Fruit fly (Drosophila melanogaster) whole organism, embryonic: ENCODE results near the gene CG3598.

ENCODE experiments used
- Aef1 ChIP-seq: fragments of 200-800 bp; sonication (Bioruptor generic); IDR thresholded peaks from 3 replicates; pipeline ENCODE4 v1.3.6; 2022; ENCODE audit warnings: missing biosample characterization, missing genetic modification characterization
- Atf-2 ChIP-seq: fragments of 200-800 bp; sonication (Bioruptor generic); optimal IDR thresholded peaks from 2 replicates; lab custom pipeline; 2016; ENCODE audit warnings: missing biosample characterization, missing genetic modification characterization
- B-H1 ChIP-seq: fragments of 200-800 bp; sonication (Bioruptor generic); IDR thresholded peaks from 3 replicates; pipeline ENCODE4 v1.3.6; 2022; ENCODE audit warnings: missing biosample characterization, missing genetic modification characterization
- CG11085 ChIP-seq: fragments of 200-800 bp; sonication (Bioruptor generic); IDR thresholded peaks from 2 replicates; pipeline ENCODE4 v1.3.6; 2022; ENCODE audit warnings: missing biosample characterization, missing genetic modification characterization
- CG11696 ChIP-seq: fragments of 200-800 bp; sonication (Bioruptor generic); IDR thresholded peaks from 2 replicates; pipeline ENCODE4 v1.3.6; 2022; ENCODE audit warnings: missing biosample characterization, missing genetic modification characterization
- CG14860 ChIP-seq: fragments of 200-800 bp; sonication (Bioruptor generic); IDR thresholded peaks from 3 replicates; pipeline ENCODE4 v1.3.6; 2022; ENCODE audit warnings: missing biosample characterization, missing genetic modification characterization; ENCODE audit not compliant: partially characterized antibody
- CG14965 ChIP-seq: fragments of 200-800 bp; sonication (Bioruptor generic); optimal IDR thresholded peaks from 2 replicates; lab custom pipeline; 2016; ENCODE audit warnings: missing biosample characterization, missing genetic modification characterization, borderline replicate concordance
- CG15514 ChIP-seq: fragments of 200-800 bp; sonication (Bioruptor generic); optimal IDR thresholded peaks from 3 replicates; lab custom pipeline; 2017; ENCODE audit warnings: missing biosample characterization, missing genetic modification characterization, mild to moderate bottlenecking, moderate library complexity, missing genetic modification reagents
- CG18619 ChIP-seq: fragments of 200-800 bp; sonication (Bioruptor generic); optimal IDR thresholded peaks from 3 replicates; lab custom pipeline; 2017; ENCODE audit warnings: missing biosample characterization, mild to moderate bottlenecking, missing genetic modification characterization
- CG2712 ChIP-seq: fragments of 200-800 bp; optimal IDR thresholded peaks from 3 replicates; lab custom pipeline; 2019; ENCODE audit warnings: missing biosample characterization, mild to moderate bottlenecking, missing genetic modification characterization, moderate library complexity
- CG30431 ChIP-seq: fragments of 200-800 bp; sonication (Bioruptor generic); optimal IDR thresholded peaks from 2 replicates; lab custom pipeline; 2017; ENCODE audit warnings: missing biosample characterization, missing genetic modification characterization
- CG31224 ChIP-seq: fragments of 200-800 bp; sonication (Bioruptor generic); IDR thresholded peaks from 2 replicates; pipeline ENCODE4 v1.3.6; 2022; ENCODE audit warnings: missing biosample characterization, missing genetic modification characterization
- CG31365 ChIP-seq: fragments of 200-800 bp; sonication (Bioruptor generic); optimal IDR thresholded peaks from 2 replicates; lab custom pipeline; 2018; ENCODE audit warnings: missing biosample characterization, mild to moderate bottlenecking, missing genetic modification characterization
- CG34376 ChIP-seq: fragments of 200-800 bp; sonication (Bioruptor generic); optimal IDR thresholded peaks from 2 replicates; lab custom pipeline; 2018; ENCODE audit warnings: missing biosample characterization, mild to moderate bottlenecking, missing genetic modification characterization
- CG5180 ChIP-seq: fragments of 200-800 bp; sonication (Bioruptor generic); optimal IDR thresholded peaks from 3 replicates; lab custom pipeline; 2017; ENCODE audit warnings: missing biosample characterization, missing genetic modification characterization, mild to moderate bottlenecking, moderate library complexity, missing genetic modification reagents
- CG6689 ChIP-seq: fragments of 200-800 bp; sonication (Bioruptor generic); IDR thresholded peaks from 2 replicates; pipeline ENCODE4 v1.3.6; 2022; ENCODE audit warnings: missing biosample characterization, missing genetic modification characterization
- CG6813 ChIP-seq: fragments of 200-800 bp; sonication (Bioruptor generic); optimal IDR thresholded peaks from 2 replicates; lab custom pipeline; 2017; ENCODE audit warnings: missing biosample characterization, missing genetic modification characterization, mild to moderate bottlenecking, moderate library complexity, missing genetic modification reagents
- CG7839 ChIP-seq: fragments of 200-800 bp; sonication (Bioruptor generic); optimal IDR thresholded peaks from 3 replicates; lab custom pipeline; 2018; ENCODE audit warnings: missing biosample characterization, mild to moderate bottlenecking, missing genetic modification characterization, moderate library complexity
- CG8388 ChIP-seq: fragments of 200-800 bp; sonication (Bioruptor generic); optimal IDR thresholded peaks from 2 replicates; lab custom pipeline; 2019; ENCODE audit warnings: missing biosample characterization, mild to moderate bottlenecking, missing genetic modification characterization, moderate library complexity
- CkIIα-i1 ChIP-seq: fragments of 200-800 bp; sonication (Bioruptor generic); IDR thresholded peaks from 2 replicates; pipeline ENCODE4 v1.3.6; 2022; ENCODE audit warnings: missing biosample characterization, missing genetic modification characterization
- ERR ChIP-seq: fragments of 200-800 bp; sonication (Bioruptor generic); optimal IDR thresholded peaks from 2 replicates; lab custom pipeline; 2016; ENCODE audit warnings: missing biosample characterization, missing genetic modification characterization
- Fer2 ChIP-seq: fragments of 200-800 bp; sonication (Bioruptor generic); optimal IDR thresholded peaks from 2 replicates; lab custom pipeline; 2018; ENCODE audit warnings: missing biosample characterization, mild to moderate bottlenecking, missing genetic modification characterization, moderate library complexity
- GATAe ChIP-seq: fragments of 200-800 bp; sonication (Bioruptor generic); conservative IDR thresholded peaks from 2 replicates; pipeline ENCODE4 v1.3.6; 2022; ENCODE audit warnings: missing biosample characterization, missing genetic modification characterization
- HHEX ChIP-seq: fragments of 200-800 bp; sonication (Bioruptor generic); optimal IDR thresholded peaks from 3 replicates; lab custom pipeline; 2017; ENCODE audit warnings: missing biosample characterization, mild to moderate bottlenecking, missing genetic modification characterization, missing genetic modification reagents
- HLH3B ChIP-seq: fragments of 200-800 bp; sonication (Bioruptor generic); IDR thresholded peaks from 2 replicates; pipeline ENCODE4 v1.3.6; 2022; ENCODE audit warnings: missing biosample characterization, missing genetic modification characterization
- Hr51 ChIP-seq, 2 experiments: fragments of 200-800 bp; sonication (Bioruptor generic); optimal IDR thresholded peaks; 2 replicates in 1 of 2; 3 replicates in 1 of 2; lab custom pipeline; 2016 to 2018; ENCODE audit warnings: missing biosample characterization in 2 of 2, missing genetic modification characterization in 2 of 2, mild to moderate bottlenecking in 1 of 2, moderate library complexity in 1 of 2
- Mes4 ChIP-seq: fragments of 200-800 bp; sonication (Bioruptor generic); optimal IDR thresholded peaks from 2 replicates; lab custom pipeline; 2016; ENCODE audit warnings: missing biosample characterization, missing genetic modification characterization
- Mrtf ChIP-seq: fragments of 200-800 bp; sonication (Bioruptor generic); IDR thresholded peaks from 3 replicates; pipeline ENCODE4 v1.3.6; 2022; ENCODE audit warnings: missing biosample characterization, missing genetic modification characterization
- NC2β ChIP-seq: fragments of 200-800 bp; sonication (Bioruptor generic); optimal IDR thresholded peaks from 2 replicates; lab custom pipeline; 2016; ENCODE audit warnings: missing biosample characterization, missing genetic modification characterization
- Poxn ChIP-seq: fragments of 200-800 bp; sonication (Bioruptor generic); IDR thresholded peaks from 2 replicates; pipeline ENCODE4 v1.3.6; 2022; ENCODE audit warnings: missing biosample characterization, missing genetic modification characterization
- Side ChIP-seq: fragments of 200-800 bp; sonication (Bioruptor generic); optimal IDR thresholded peaks from 2 replicates; lab custom pipeline; 2016; ENCODE audit warnings: missing biosample characterization, missing genetic modification characterization
- Sin3A ChIP-seq: fragments of >200 bp; optimal IDR thresholded peaks from 2 replicates; lab custom pipeline; 2018
- TFAM ChIP-seq: fragments of 200-800 bp; sonication (Bioruptor generic); optimal IDR thresholded peaks from 2 replicates; lab custom pipeline; 2017; ENCODE audit warnings: missing biosample characterization, missing genetic modification characterization, inconsistent platforms
- ab ChIP-seq: fragments of 200-800 bp; sonication (Bioruptor generic); optimal IDR thresholded peaks from 2 replicates; lab custom pipeline; 2016; ENCODE audit warnings: missing biosample characterization, missing genetic modification characterization
- bab2 ChIP-seq: fragments of 200-800 bp; sonication (Bioruptor generic); optimal IDR thresholded peaks from 2 replicates; lab custom pipeline; 2016; ENCODE audit warnings: missing biosample characterization, missing genetic modification characterization
- bbx ChIP-seq: fragments of 200-800 bp; sonication (Bioruptor generic); IDR thresholded peaks from 2 replicates; pipeline ENCODE4 v1.3.6; 2022; ENCODE audit warnings: missing biosample characterization, missing genetic modification characterization; ENCODE audit not compliant: partially characterized antibody
- br ChIP-seq: fragments of >200 bp; optimal IDR thresholded peaks from 2 replicates; lab custom pipeline; 2017
- en ChIP-seq: fragments of 200-800 bp; sonication (Bioruptor generic); optimal IDR thresholded peaks from 2 replicates; lab custom pipeline; 2016; ENCODE audit warnings: missing biosample characterization, missing genetic modification characterization
- exex ChIP-seq: fragments of 200-800 bp; sonication (Bioruptor generic); optimal IDR thresholded peaks from 4 replicates; lab custom pipeline; 2018; ENCODE audit warnings: missing biosample characterization, mild to moderate bottlenecking, missing genetic modification characterization, moderate library complexity
- grau ChIP-seq: fragments of 200-800 bp; optimal IDR thresholded peaks from 3 replicates; lab custom pipeline; 2019; ENCODE audit warnings: missing biosample characterization, mild to moderate bottlenecking, missing genetic modification characterization, moderate library complexity
- gsb-n ChIP-seq: fragments of 200-800 bp; sonication (Bioruptor generic); optimal IDR thresholded peaks from 3 replicates; lab custom pipeline; 2018; ENCODE audit warnings: missing biosample characterization, mild to moderate bottlenecking, missing genetic modification characterization
- insv ChIP-seq, 2 experiments: fragments of 200-800 bp; sonication (Bioruptor generic); optimal IDR thresholded peaks; 3 replicates each; lab custom pipeline; 2016 to 2018; ENCODE audit warnings: missing biosample characterization in 2 of 2, missing genetic modification characterization in 2 of 2
- jing ChIP-seq: fragments of 200-800 bp; sonication (Bioruptor generic); optimal IDR thresholded peaks from 2 replicates; lab custom pipeline; 2018; ENCODE audit warnings: missing biosample characterization, mild to moderate bottlenecking, missing genetic modification characterization
- kay ChIP-seq: fragments of 200-800 bp; sonication (Bioruptor generic); optimal IDR thresholded peaks from 2 replicates; lab custom pipeline; 2016; ENCODE audit warnings: missing biosample characterization, missing genetic modification characterization
- lbe ChIP-seq: fragments of 200-800 bp; sonication (Bioruptor generic); optimal IDR thresholded peaks from 2 replicates; lab custom pipeline; 2016; ENCODE audit warnings: missing biosample characterization, mild to moderate bottlenecking, missing genetic modification characterization
- mld ChIP-seq: fragments of 200-800 bp; sonication (Bioruptor generic); IDR thresholded peaks from 3 replicates; pipeline ENCODE4 v1.3.6; 2022; ENCODE audit warnings: missing biosample characterization, missing genetic modification characterization; ENCODE audit not compliant: partially characterized antibody
- oc ChIP-seq: fragments of 200-800 bp; sonication (Bioruptor generic); optimal IDR thresholded peaks from 2 replicates; lab custom pipeline; 2018; ENCODE audit warnings: missing biosample characterization, mild to moderate bottlenecking, missing genetic modification characterization, moderate library complexity
- onecut ChIP-seq: fragments of 200-800 bp; sonication (Bioruptor generic); IDR thresholded peaks from 2 replicates; pipeline ENCODE4 v1.3.6; 2022; ENCODE audit warnings: missing biosample characterization, missing genetic modification characterization
- prd ChIP-seq, 3 experiments: fragments of >200 bp in 2 of 3; fragments of 200-800 bp in 1 of 3; sonication (Bioruptor generic) in 1 of 3; optimal IDR thresholded peaks in 2 of 3; IDR thresholded peaks in 1 of 3; 2 replicates in 2 of 3; 3 replicates in 1 of 3; pipeline versions ENCODE4 v1.3.6 to Lab custom; 2017 to 2022; ENCODE audit warnings: missing biosample characterization in 1 of 3, missing genetic modification characterization in 1 of 3
- seq ChIP-seq: fragments of 200-800 bp; sonication (Bioruptor generic); IDR thresholded peaks from 2 replicates; pipeline ENCODE4 v1.3.6; 2022; ENCODE audit warnings: missing biosample characterization, missing genetic modification characterization
- sqz ChIP-seq: fragments of 200-800 bp; sonication (Bioruptor generic); optimal IDR thresholded peaks from 3 replicates; lab custom pipeline; 2018; ENCODE audit warnings: missing biosample characterization, mild to moderate bottlenecking, missing genetic modification characterization
- wor ChIP-seq: fragments of 200-800 bp; sonication (Bioruptor generic); IDR thresholded peaks from 2 replicates; pipeline ENCODE4 v1.3.6; 2022; ENCODE audit warnings: missing biosample characterization, missing genetic modification characterization

Gene CG3598

dm6 chrX:2951637-2952036 lies 14.8 kb downstream of the CG3598 start (continued):
- TF ChIP-seq CkIIα-i1: no peak
- TF ChIP-seq exex (tag; lab: Kevin White, UChicago): no peak
- TF ChIP-seq CG11085 (GFP tag; lab: Robert Waterston, UW): no peak
- TF ChIP-seq CG11696 (GFP tag; lab: Robert Waterston, UW): no peak
- peak; percentile 29 for TF ChIP-seq CG8388 (GFP tag; lab: Kevin White, UChicago)
- no peak for TF ChIP-seq br (lab: Kevin White, UChicago)
- TF ChIP-seq prd (optimal IDR thresholded peaks at IDR 0.05; lab: Kevin White, UChicago): no peak
- TF ChIP-seq prd (GFP tag; IDR thresholded peaks at IDR 0.05; lab: Robert Waterston, UW): no peak
- peak; percentile 52 for TF ChIP-seq CG7839
- no peak for TF ChIP-seq lbe (GFP tag; lab: Kevin White, UChicago)
- no peak for TF ChIP-seq kay (GFP tag; lab: Kevin White, UChicago)
- no peak for TF ChIP-seq sqz (GFP tag; lab: Kevin White, UChicago)
- no peak for TF ChIP-seq Poxn (GFP tag; lab: Robert Waterston, UW)
- TF ChIP-seq CG14860 (GFP tag; lab: Robert Waterston, UW): no peak
- no peak for TF ChIP-seq CG31365 (tag; lab: Kevin White, UChicago)
- TF ChIP-seq seq (GFP tag; lab: Robert Waterston, UW): no peak
- TF ChIP-seq HLH3B (GFP tag; lab: Robert Waterston, UW): no peak
- TF ChIP-seq Atf-2 (GFP tag; lab: Kevin White, UChicago): no peak
- peak in 1 of 2 experiments; percentile 62 for TF ChIP-seq Hr51 (GFP tag; optimal IDR thresholded peaks at IDR 0.05; lab: Kevin White, UChicago)
- TF ChIP-seq onecut (GFP tag; lab: Robert Waterston, UW): no peak
- TF ChIP-seq ERR (GFP tag; lab: Kevin White, UChicago): no peak
- peak; percentile 11 for TF ChIP-seq HHEX (GFP tag; lab: Kevin White, UChicago)
- no peak for TF ChIP-seq Aef1 (GFP tag; lab: Robert Waterston, UW)
- TF ChIP-seq NC2β (GFP tag; lab: Kevin White, UChicago): no peak
- TF ChIP-seq Mes4: no peak
- TF ChIP-seq CG14965: no peak
- TF ChIP-seq B-H1 (GFP tag; lab: Robert Waterston, UW): no peak
- TF ChIP-seq bab2: no peak
- TF ChIP-seq oc: no peak
- peak; percentile 26 for TF ChIP-seq CG6813 (GFP tag; lab: Kevin White, UChicago)
- TF ChIP-seq Sin3A (lab: Kevin White, UChicago): no peak
- no peak for TF ChIP-seq insv (GFP tag; optimal IDR thresholded peaks at IDR 0.05; lab: Kevin White, UChicago)
- TF ChIP-seq mld (GFP tag; lab: Robert Waterston, UW): no peak
- no peak for TF ChIP-seq wor (GFP tag; lab: Robert Waterston, UW)
- TF ChIP-seq Mrtf (GFP tag; lab: Robert Waterston, UW): no peak
- TF ChIP-seq Fer2 (tag; lab: Kevin White, UChicago): no peak
- TF ChIP-seq CG18619: no peak
- no peak for TF ChIP-seq jing (GFP tag; lab: Kevin White, UChicago)
- peak; percentile 52 for TF ChIP-seq grau (tag; lab: Kevin White, UChicago)
- TF ChIP-seq CG34376 (GFP tag; lab: Kevin White, UChicago): no peak
- TF ChIP-seq CG15514 (GFP tag; lab: Kevin White, UChicago): no peak
- TF ChIP-seq CG2712 (tag; lab: Kevin White, UChicago): peak; percentile 55
- 0 out of 2 replicates have a peak, but pooled peaks have one; percentile 22 for TF ChIP-seq CG6689 (GFP tag; lab: Robert Waterston, UW)
- no peak for TF ChIP-seq GATAe (GFP tag; lab: Robert Waterston, UW)
- TF ChIP-seq bbx (GFP tag; lab: Robert Waterston, UW): no peak
- TF ChIP-seq TFAM (GFP tag; lab: Kevin White, UChicago): no peak
- TF ChIP-seq ab (GFP tag; lab: Kevin White, UChicago): no peak
- TF ChIP-seq gsb-n: peak; percentile 22
- no peak for TF ChIP-seq Side (GFP tag; lab: Kevin White, UChicago)
- no peak for TF ChIP-seq CG31224 (GFP tag; lab: Robert Waterston, UW)
- peak; percentile 19 for TF ChIP-seq CG5180 (GFP tag; lab: Kevin White, UChicago)
- TF ChIP-seq en (GFP tag; lab: Kevin White, UChicago): no peak
- no peak for TF ChIP-seq CG30431 (GFP tag; lab: Kevin White, UChicago)
